Fruit fly (Drosophila melanogaster): ENCODE results near the gene Atxn7.

Atxn7 gene

dm6 chr2L:2426444-2427188, 51.0 kb downstream of the Atxn7 start (continued):
- TF ChIP-seq fu2 (GFP tag; optimal IDR thresholded peaks at IDR 0.05) (peak; percentile 11), CG17361 (GFP tag; IDR thresholded peaks at IDR 0.05) (peak; percentile 41; the same call in 1 of the 3 replicates), H2.0 (GFP tag; IDR thresholded peaks at IDR 0.05) (peak; percentile 47), CG12219 (GFP tag; optimal IDR thresholded peaks at IDR 0.05) (peak; percentile 52), Ada2b (GFP tag; IDR thresholded peaks at IDR 0.05) (peak; percentile 61; the same call in 1 of the 2 replicates), CG18262 (tag; optimal IDR thresholded peaks at IDR 0.05) (peak; percentile 42), Nf-YC (tag; optimal IDR thresholded peaks at IDR 0.05) (no peak), gcm2 (GFP tag; optimal IDR thresholded peaks at IDR 0.05) (no peak), D19A (tag; optimal IDR thresholded peaks at IDR 0.05) (peak; percentile 17), rib (GFP tag; IDR thresholded peaks at IDR 0.05) (no peak), gt (GFP tag; IDR thresholded peaks at IDR 0.05) (no peak), CrebB (tag; optimal IDR thresholded peaks at IDR 0.05) (no peak), CG13894 (tag; optimal IDR thresholded peaks at IDR 0.05) (no peak), CG9817 (tag; optimal IDR thresholded peaks at IDR 0.05) (peak; percentile 47), CG34422 (GFP tag; IDR thresholded peaks at IDR 0.05) (peak; percentile 65; the same call in 2 of the 3 replicates), nerfin-1 (tag; optimal IDR thresholded peaks at IDR 0.05) (no peak), dan (GFP tag; IDR thresholded peaks at IDR 0.05) (no peak), vvl (GFP tag; IDR thresholded peaks at IDR 0.05) (peak; percentile 77), Fer3 (tag; optimal IDR thresholded peaks at IDR 0.05) (peak; percentile 22), CG12659 (GFP tag; optimal IDR thresholded peaks at IDR 0.05) (peak; percentile 24), org-1 (GFP tag; optimal IDR thresholded peaks at IDR 0.05) (peak; percentile 33), Eip74EF (GFP tag; optimal IDR thresholded peaks at IDR 0.05) (peak in 1 of 2 experiments; percentile 59), her (GFP tag; optimal IDR thresholded peaks at IDR 0.05) (no peak), Atf3 (GFP tag; optimal IDR thresholded peaks at IDR 0.05) (peak; percentile 38), CG14710 (tag; optimal IDR thresholded peaks at IDR 0.05) (peak; percentile 14), CG7928 (GFP tag; optimal IDR thresholded peaks at IDR 0.05) (no peak), lola (GFP tag; optimal IDR thresholded peaks at IDR 0.05) (no peak), eve (GFP tag; optimal IDR thresholded peaks at IDR 0.05) (no peak), CG2116 (GFP tag; optimal IDR thresholded peaks at IDR 0.05) (no peak), CG1603 (tag; optimal IDR thresholded peaks at IDR 0.05) (peak; percentile 80), CG14965 (GFP tag; optimal IDR thresholded peaks at IDR 0.05; ENCODE audit: borderline replicate concordance) (no peak), HLH54F (GFP tag; optimal IDR thresholded peaks at IDR 0.05) (peak; percentile 9), CG16863 (GFP tag; optimal IDR thresholded peaks at IDR 0.05) (peak; percentile 47), Pdp1 (GFP tag; optimal IDR thresholded peaks at IDR 0.05) (peak; percentile 51 to 81), hb (GFP tag; IDR thresholded peaks at IDR 0.05; ENCODE audit: partially characterized antibody) (no peak), fd64A (GFP tag; optimal IDR thresholded peaks at IDR 0.05) (no peak), CG4820 (GFP tag; optimal IDR thresholded peaks at IDR 0.05) (peak; percentile 46), grn (GFP tag; optimal IDR thresholded peaks at IDR 0.05) (no peak), Bdp1 (GFP tag; optimal IDR thresholded peaks at IDR 0.05) (no peak), Hmr (GFP tag; optimal IDR thresholded peaks at IDR 0.05) (peak; percentile 18), jing (GFP tag; optimal IDR thresholded peaks at IDR 0.05) (peak; percentile 31), tap (tag; optimal IDR thresholded peaks at IDR 0.05) (peak; percentile 53), CG12942 (GFP tag; optimal IDR thresholded peaks at IDR 0.05) (peak; percentile 52), CG11456 (GFP tag; IDR thresholded peaks at IDR 0.05) (peak; percentile 37; the same call in 1 of the 3 replicates), CoRest (tag; optimal IDR thresholded peaks at IDR 0.05) (peak; percentile 40), phol (tag; optimal IDR thresholded peaks at IDR 0.05) (peak; percentile 69), CG16813 (GFP tag; IDR thresholded peaks at IDR 0.05; ENCODE audit: partially characterized antibody) (no peak), dpn (GFP tag; optimal IDR thresholded peaks at IDR 0.05) (peak; percentile 57 to 63)

Measured in whole organism, embryonic.